Fruit fly (Drosophila melanogaster) whole organism, embryonic: Measurements from ENCODE around the gene CG34325.

Source experiments
- BEAF-32 ChIP-seq: fragments of 200-800 bp; sonication (Bioruptor generic); optimal IDR thresholded peaks from 3 replicates; lab custom pipeline; 2017; ENCODE audit warnings: missing biosample characterization, missing genetic modification characterization, mild to moderate bottlenecking, moderate library complexity, missing genetic modification reagents
- BtbVII ChIP-seq: fragments of 200-800 bp; sonication (Bioruptor generic); optimal IDR thresholded peaks from 3 replicates; lab custom pipeline; 2017; ENCODE audit warnings: missing biosample characterization, mild to moderate bottlenecking, missing genetic modification characterization
- CG10321 ChIP-seq: fragments of 200-800 bp; sonication (Bioruptor generic); IDR thresholded peaks from 2 replicates; pipeline ENCODE4 v1.3.6; 2022; ENCODE audit warnings: missing biosample characterization, missing genetic modification characterization
- CG11696 ChIP-seq: fragments of 200-800 bp; sonication (Bioruptor generic); IDR thresholded peaks from 2 replicates; pipeline ENCODE4 v1.3.6; 2022; ENCODE audit warnings: missing biosample characterization, missing genetic modification characterization
- CG12155 ChIP-seq: fragments of 200-800 bp; sonication (Bioruptor generic); optimal IDR thresholded peaks from 3 replicates; lab custom pipeline; 2016; ENCODE audit warnings: missing biosample characterization, missing genetic modification characterization
- CG12236 ChIP-seq: fragments of 200-800 bp; sonication (Bioruptor generic); optimal IDR thresholded peaks from 2 replicates; lab custom pipeline; 2016; ENCODE audit warnings: missing biosample characterization, missing genetic modification characterization
- CG14667 ChIP-seq: fragments of 200-800 bp; sonication (Bioruptor generic); IDR thresholded peaks from 2 replicates; pipeline ENCODE4 v1.3.6; 2022; ENCODE audit warnings: missing biosample characterization, missing genetic modification characterization
- CG15269 ChIP-seq: fragments of 200-800 bp; sonication (Bioruptor generic); optimal IDR thresholded peaks from 2 replicates; lab custom pipeline; 2018; ENCODE audit warnings: missing biosample characterization, mild to moderate bottlenecking, missing genetic modification characterization, moderate library complexity
- CG16813 ChIP-seq: fragments of 200-800 bp; sonication (Bioruptor generic); IDR thresholded peaks from 3 replicates; pipeline ENCODE4 v1.3.6; 2022; ENCODE audit warnings: missing biosample characterization, missing genetic modification characterization; ENCODE audit not compliant: partially characterized antibody
- CG16815 ChIP-seq: fragments of 200-800 bp; sonication (Bioruptor generic); optimal IDR thresholded peaks from 3 replicates; lab custom pipeline; 2017; ENCODE audit warnings: missing biosample characterization, mild to moderate bottlenecking, missing genetic modification characterization
- CG33213 ChIP-seq: fragments of 200-800 bp; sonication (Bioruptor generic); optimal IDR thresholded peaks from 3 replicates; lab custom pipeline; 2016; ENCODE audit warnings: missing biosample characterization, missing genetic modification characterization
- CG4617 ChIP-seq: fragments of 200-800 bp; sonication (Bioruptor generic); optimal IDR thresholded peaks from 3 replicates; lab custom pipeline; 2016; ENCODE audit warnings: missing biosample characterization, missing genetic modification characterization, borderline replicate concordance
- CG6272 ChIP-seq: fragments of 200-800 bp; sonication (Bioruptor generic); IDR thresholded peaks from 2 replicates; pipeline ENCODE4 v1.3.6; 2022; ENCODE audit warnings: missing biosample characterization, missing genetic modification characterization
- CG7786 ChIP-seq: fragments of 200-800 bp; sonication (Bioruptor generic); optimal IDR thresholded peaks from 2 replicates; lab custom pipeline; 2016; ENCODE audit warnings: missing biosample characterization, missing genetic modification characterization
- CG8089 ChIP-seq: fragments of 200-800 bp; sonication (Bioruptor generic); optimal IDR thresholded peaks from 3 replicates; lab custom pipeline; 2016; ENCODE audit warnings: missing biosample characterization, missing genetic modification characterization
- CG8765 ChIP-seq: fragments of 200-800 bp; sonication (Bioruptor generic); IDR thresholded peaks from 2 replicates; pipeline ENCODE4 v1.3.6; 2022; ENCODE audit warnings: missing biosample characterization, missing genetic modification characterization
- CG9876 ChIP-seq: fragments of 200-800 bp; sonication (Bioruptor generic); optimal IDR thresholded peaks from 2 replicates; lab custom pipeline; 2016; ENCODE audit warnings: missing biosample characterization, missing genetic modification characterization
- Camta ChIP-seq: fragments of 200-800 bp; sonication (Bioruptor generic); optimal IDR thresholded peaks from 2 replicates; lab custom pipeline; 2016; ENCODE audit warnings: missing biosample characterization, missing genetic modification characterization
- Dad ChIP-seq: fragments of 200-800 bp; sonication (Bioruptor generic); optimal IDR thresholded peaks from 3 replicates; lab custom pipeline; 2016; ENCODE audit warnings: missing biosample characterization, missing genetic modification characterization
- Gsc ChIP-seq: fragments of 200-800 bp; sonication (Bioruptor generic); IDR thresholded peaks from 2 replicates; pipeline ENCODE4 v1.3.6; 2022; ENCODE audit warnings: missing biosample characterization, missing genetic modification characterization
- Mrtf ChIP-seq: fragments of 200-800 bp; sonication (Bioruptor generic); IDR thresholded peaks from 3 replicates; pipeline ENCODE4 v1.3.6; 2022; ENCODE audit warnings: missing biosample characterization, missing genetic modification characterization
- NK7.1 ChIP-seq: fragments of 200-800 bp; sonication (Bioruptor generic); optimal IDR thresholded peaks from 3 replicates; lab custom pipeline; 2016; ENCODE audit warnings: missing biosample characterization, missing genetic modification characterization
- Xbp1 ChIP-seq: fragments of 200-800 bp; sonication (Bioruptor generic); optimal IDR thresholded peaks from 3 replicates; lab custom pipeline; 2016; ENCODE audit warnings: missing biosample characterization, mild to moderate bottlenecking, missing genetic modification characterization
- YL-1 ChIP-seq: fragments of 200-800 bp; sonication (Bioruptor generic); optimal IDR thresholded peaks from 3 replicates; lab custom pipeline; 2017; ENCODE audit warnings: missing biosample characterization, mild to moderate bottlenecking, missing genetic modification characterization
- ab ChIP-seq: fragments of 200-800 bp; sonication (Bioruptor generic); optimal IDR thresholded peaks from 2 replicates; lab custom pipeline; 2016; ENCODE audit warnings: missing biosample characterization, missing genetic modification characterization
- abd-A ChIP-seq: fragments of 200-800 bp; sonication (Bioruptor generic); optimal IDR thresholded peaks from 3 replicates; lab custom pipeline; 2019; ENCODE audit warnings: missing biosample characterization, mild to moderate bottlenecking, missing genetic modification characterization, moderate library complexity
- ap ChIP-seq: fragments of 200-800 bp; sonication (Bioruptor generic); IDR thresholded peaks from 2 replicates; pipeline ENCODE4 v1.3.6; 2022; ENCODE audit warnings: missing biosample characterization, missing genetic modification characterization
- bcd ChIP-seq: fragments of 200-800 bp; sonication (Bioruptor generic); optimal IDR thresholded peaks from 2 replicates; lab custom pipeline; 2017; ENCODE audit warnings: missing biosample characterization, mild to moderate bottlenecking, missing genetic modification characterization
- br ChIP-seq: fragments of >200 bp; optimal IDR thresholded peaks from 2 replicates; lab custom pipeline; 2017
- da ChIP-seq: fragments of 200-800 bp; sonication (Bioruptor generic); optimal IDR thresholded peaks from 2 replicates; lab custom pipeline; 2016; ENCODE audit warnings: missing biosample characterization, missing genetic modification characterization
- dpn ChIP-seq, 2 experiments: fragments of 200-800 bp; sonication (Bioruptor generic); optimal IDR thresholded peaks; 3 replicates each; lab custom pipeline; 2016; ENCODE audit warnings: missing biosample characterization in 2 of 2, missing genetic modification characterization in 2 of 2
- dysf ChIP-seq: fragments of 200-800 bp; sonication (Bioruptor generic); IDR thresholded peaks from 3 replicates; pipeline ENCODE4 v1.3.6; 2022; ENCODE audit warnings: missing biosample characterization, missing genetic modification characterization
- emc ChIP-seq: fragments of 200-800 bp; sonication (Bioruptor generic); optimal IDR thresholded peaks from 2 replicates; lab custom pipeline; 2016; ENCODE audit warnings: missing biosample characterization, missing genetic modification characterization
- ems ChIP-seq: fragments of 200-800 bp; sonication (Bioruptor generic); optimal IDR thresholded peaks from 3 replicates; lab custom pipeline; 2016; ENCODE audit warnings: missing biosample characterization, missing genetic modification characterization
- fd3F ChIP-seq: fragments of 200-800 bp; sonication (Bioruptor generic); optimal IDR thresholded peaks from 2 replicates; lab custom pipeline; 2018; ENCODE audit warnings: missing biosample characterization, mild to moderate bottlenecking, missing genetic modification characterization, moderate library complexity
- gcm2 ChIP-seq: fragments of 200-800 bp; sonication (Bioruptor generic); optimal IDR thresholded peaks from 2 replicates; lab custom pipeline; 2016; ENCODE audit warnings: missing biosample characterization, missing genetic modification characterization
- hbn ChIP-seq: fragments of 200-800 bp; sonication (Bioruptor generic); IDR thresholded peaks from 2 replicates; pipeline ENCODE4 v1.3.6; 2022; ENCODE audit warnings: missing biosample characterization, missing genetic modification characterization; ENCODE audit not compliant: partially characterized antibody
- inv ChIP-seq: fragments of 200-800 bp; sonication (Bioruptor generic); IDR thresholded peaks from 2 replicates; pipeline ENCODE4 v1.3.6; 2022; ENCODE audit warnings: missing biosample characterization, missing genetic modification characterization; ENCODE audit not compliant: partially characterized antibody
- lilli ChIP-seq: fragments of 200-800 bp; sonication (Bioruptor generic); optimal IDR thresholded peaks from 3 replicates; lab custom pipeline; 2016; ENCODE audit warnings: missing biosample characterization, missing genetic modification characterization
- luna ChIP-seq: fragments of 200-800 bp; sonication (Bioruptor generic); optimal IDR thresholded peaks from 2 replicates; lab custom pipeline; 2016; ENCODE audit warnings: missing biosample characterization, missing genetic modification characterization
- mam ChIP-seq: fragments of 200-800 bp; sonication (Bioruptor generic); optimal IDR thresholded peaks from 3 replicates; lab custom pipeline; 2016; ENCODE audit warnings: missing biosample characterization, missing genetic modification characterization
- odd ChIP-seq: fragments of 200-800 bp; sonication (Bioruptor generic); optimal IDR thresholded peaks from 2 replicates; lab custom pipeline; 2017; ENCODE audit warnings: missing biosample characterization, mild to moderate bottlenecking, missing genetic modification characterization
- peb ChIP-seq: fragments of 200-800 bp; sonication (Bioruptor generic); IDR thresholded peaks from 2 replicates; pipeline ENCODE4 v1.3.6; 2022; ENCODE audit warnings: missing biosample characterization, missing genetic modification characterization
- pnt ChIP-seq: fragments of 200-800 bp; sonication (Bioruptor generic); optimal IDR thresholded peaks from 3 replicates; lab custom pipeline; 2016; ENCODE audit warnings: missing biosample characterization, missing genetic modification characterization
- salm ChIP-seq: fragments of 200-800 bp; sonication (Bioruptor generic); optimal IDR thresholded peaks from 2 replicates; lab custom pipeline; 2018; ENCODE audit warnings: missing biosample characterization, mild to moderate bottlenecking, missing genetic modification characterization
- sc ChIP-seq, 3 experiments: fragments of >200 bp in 2 of 3; fragments of 200-800 bp in 1 of 3; sonication (Bioruptor generic) in 1 of 3; optimal IDR thresholded peaks; 2 replicates in 2 of 3; 3 replicates in 1 of 3; lab custom pipeline; 2017; ENCODE audit warnings: mild to moderate bottlenecking in 1 of 3, missing biosample characterization in 1 of 3, missing genetic modification characterization in 1 of 3, missing genetic modification reagents in 1 of 3
- sug ChIP-seq: fragments of 200-800 bp; optimal IDR thresholded peaks from 2 replicates; lab custom pipeline; 2019; ENCODE audit warnings: missing biosample characterization, mild to moderate bottlenecking, missing genetic modification characterization, moderate library complexity
- tup ChIP-seq: fragments of 200-800 bp; sonication (Bioruptor generic); optimal IDR thresholded peaks from 2 replicates; lab custom pipeline; 2016; ENCODE audit warnings: missing biosample characterization, mild to moderate bottlenecking, missing genetic modification characterization, moderate library complexity
- unpg ChIP-seq: fragments of 200-800 bp; sonication (Bioruptor generic); optimal IDR thresholded peaks from 3 replicates; lab custom pipeline; 2018; ENCODE audit warnings: missing biosample characterization, mild to moderate bottlenecking, missing genetic modification characterization, moderate library complexity

CG34325 gene

DNA sequence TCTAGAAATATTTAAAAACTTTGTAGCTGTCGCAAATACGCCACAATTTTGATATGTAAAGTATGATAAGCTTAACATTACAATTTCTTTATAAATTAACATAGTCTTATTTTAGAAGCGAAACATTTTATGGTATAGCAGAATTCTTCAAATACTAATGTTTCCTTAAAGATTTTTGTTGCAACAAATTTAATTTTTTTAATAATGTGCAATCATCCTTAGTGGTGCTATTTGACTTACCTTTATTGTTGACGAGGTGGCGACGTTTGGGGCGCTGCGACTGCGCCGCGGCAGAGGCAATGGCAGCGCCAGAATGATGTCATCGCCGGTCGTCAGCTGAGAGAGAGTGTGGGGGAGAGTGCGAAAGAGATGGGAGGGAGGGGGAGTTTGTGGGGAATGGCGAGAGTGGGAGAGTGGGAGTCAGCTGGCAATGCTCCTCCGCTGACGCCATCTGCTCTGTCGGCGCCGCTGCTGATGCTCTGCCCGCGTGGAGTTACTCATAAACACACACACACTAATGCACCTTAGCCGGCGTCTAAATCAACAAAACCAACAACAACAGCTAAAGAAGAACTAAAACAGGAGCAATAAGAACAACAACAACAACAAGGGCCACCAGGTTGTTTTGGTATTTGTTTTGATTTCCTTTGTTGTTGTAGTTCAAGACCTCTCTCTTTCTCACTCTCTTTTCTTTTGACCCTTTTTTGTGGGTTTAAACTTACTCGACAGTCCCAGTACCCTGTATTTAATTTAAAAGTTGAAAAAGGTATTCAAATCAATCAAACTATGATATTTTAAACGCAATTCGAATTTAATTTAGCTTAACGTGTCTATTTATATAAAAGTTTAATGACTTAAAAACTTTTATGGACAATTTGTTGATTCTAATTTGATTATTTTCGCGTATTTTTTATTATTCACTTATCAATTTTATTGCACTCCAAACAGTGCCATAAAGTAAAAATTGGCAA lies 2.3 kb upstream of the CG34325 start (continued):
- TF ChIP-seq sc (optimal IDR thresholded peaks at IDR 0.05; lab: Kevin White, UChicago) = no peak
- peak; percentile 63 for TF ChIP-seq sc (GFP tag; optimal IDR thresholded peaks at IDR 0.05; lab: Kevin White, UChicago)
- TF ChIP-seq Camta (GFP tag; lab: Kevin White, UChicago) = peak; percentile 68
- peak; percentile 71 for TF ChIP-seq mam (GFP tag; lab: Kevin White, UChicago)
- TF ChIP-seq fd3F (GFP tag; lab: Kevin White, UChicago) = no peak
- no peak for TF ChIP-seq CG9876
- TF ChIP-seq Dad (GFP tag; lab: Kevin White, UChicago) = no peak
- TF ChIP-seq hbn (GFP tag; lab: Robert Waterston, UW) = no peak
- no peak for TF ChIP-seq inv (GFP tag; lab: Robert Waterston, UW)
- peak; percentile 88 for TF ChIP-seq CG11696 (GFP tag; lab: Robert Waterston, UW)
- TF ChIP-seq CG16813 (GFP tag; lab: Robert Waterston, UW) = no peak
- no peak for TF ChIP-seq CG8765 (GFP tag; lab: Robert Waterston, UW)
- TF ChIP-seq CG12155 (GFP tag; lab: Kevin White, UChicago) = peak; percentile 47
- TF ChIP-seq bcd = peak; percentile 60
- TF ChIP-seq emc = no peak
- no peak for TF ChIP-seq CG10321 (GFP tag; lab: Robert Waterston, UW)
- 0 out of 2 replicates have a peak, but pooled peaks have one; percentile 10 for TF ChIP-seq ap
- TF ChIP-seq YL-1 (GFP tag; lab: Kevin White, UChicago) = no peak
- peak; percentile 11 for TF ChIP-seq da (GFP tag; lab: Kevin White, UChicago)
- TF ChIP-seq dpn (GFP tag; optimal IDR thresholded peaks at IDR 0.05; lab: Kevin White, UChicago) = peak; percentile 69 to 72
- TF ChIP-seq salm (tag; lab: Kevin White, UChicago) = peak; percentile 69
- TF ChIP-seq gcm2 (GFP tag; lab: Kevin White, UChicago) = peak; percentile 10
- TF ChIP-seq Gsc (GFP tag; lab: Robert Waterston, UW) = no peak
- no peak for TF ChIP-seq ab (GFP tag; lab: Kevin White, UChicago)
- TF ChIP-seq ems (GFP tag; lab: Kevin White, UChicago) = no peak
- no peak for TF ChIP-seq abd-A (tag; lab: Kevin White, UChicago)
- TF ChIP-seq Xbp1 (GFP tag; lab: Kevin White, UChicago) = peak; percentile 73
- TF ChIP-seq CG12236 (GFP tag; lab: Kevin White, UChicago) = peak; percentile 27
- TF ChIP-seq CG4617 (GFP tag; lab: Kevin White, UChicago) = no peak
- no peak for TF ChIP-seq CG6272 (GFP tag; lab: Robert Waterston, UW)
- TF ChIP-seq CG33213 = no peak
- peak; percentile 56 for TF ChIP-seq CG16815 (GFP tag; lab: Kevin White, UChicago)
- TF ChIP-seq CG7786 (GFP tag; lab: Kevin White, UChicago) = peak; percentile 35
- TF ChIP-seq Mrtf = no peak
- TF ChIP-seq luna = no peak
- no peak for TF ChIP-seq br (lab: Kevin White, UChicago)
- peak; percentile 81 for TF ChIP-seq dysf (GFP tag; lab: Robert Waterston, UW)
- TF ChIP-seq tup (GFP tag; lab: Kevin White, UChicago) = no peak
- no peak for TF ChIP-seq BEAF-32
- peak; percentile 88 for TF ChIP-seq unpg (GFP tag; lab: Kevin White, UChicago)
- no peak for TF ChIP-seq peb (GFP tag; lab: Robert Waterston, UW)
- TF ChIP-seq CG8089 = no peak
- TF ChIP-seq CG14667 (GFP tag; lab: Robert Waterston, UW) = peak; percentile 34
- TF ChIP-seq lilli (GFP tag; lab: Kevin White, UChicago) = peak; percentile 74
- peak; percentile 47 for TF ChIP-seq sug (tag; lab: Kevin White, UChicago)
- TF ChIP-seq odd (GFP tag; lab: Kevin White, UChicago) = peak; percentile 44
- peak; percentile 84 for TF ChIP-seq CG15269
- TF ChIP-seq pnt = no peak
- peak; percentile 64 for TF ChIP-seq BtbVII (GFP tag; lab: Kevin White, UChicago)
- TF ChIP-seq NK7.1 = no peak
